Fruit fly (Drosophila melanogaster): Measurements from ENCODE around the gene CG13458.

The CG13458 gene

dm6 chr3L:15097878-15098520, 15.4 kb upstream of the CG13458 start, which contains the start of gene Ctps (continued):
- peak; percentile 28; the same call in 1 of the 2 replicates for TF ChIP-seq unc-4 (GFP tag; IDR thresholded peaks at IDR 0.05; ENCODE audit: partially characterized antibody)
- TF ChIP-seq mld (GFP tag; IDR thresholded peaks at IDR 0.05; ENCODE audit: partially characterized antibody): no peak
- TF ChIP-seq MESR4 (GFP tag; optimal IDR thresholded peaks at IDR 0.05): peak; percentile 65
- no peak for TF ChIP-seq ERR (GFP tag; optimal IDR thresholded peaks at IDR 0.05)
- TF ChIP-seq CG8290 (GFP tag; optimal IDR thresholded peaks at IDR 0.05): no peak
- TF ChIP-seq CG8290 (tag; optimal IDR thresholded peaks at IDR 0.05): peak in 1 of 2 experiments; percentile 61
- TF ChIP-seq CG31441 (GFP tag; IDR thresholded peaks at IDR 0.05): no peak
- TF ChIP-seq ind (GFP tag; optimal IDR thresholded peaks at IDR 0.05): no peak
- TF ChIP-seq gce (GFP tag; IDR thresholded peaks at IDR 0.05): no peak
- peak; percentile 55 for TF ChIP-seq Max (GFP tag; optimal IDR thresholded peaks at IDR 0.05)
- peak; percentile 35 for TF ChIP-seq CG34376 (GFP tag; optimal IDR thresholded peaks at IDR 0.05)
- peak; percentile 24 for TF ChIP-seq CG13624 (GFP tag; optimal IDR thresholded peaks at IDR 0.05)
- TF ChIP-seq Sry-δ (GFP tag; optimal IDR thresholded peaks at IDR 0.05): peak; percentile 15
- no peak for TF ChIP-seq CG2712 (tag; optimal IDR thresholded peaks at IDR 0.05)
- no peak for TF ChIP-seq CG9727 (GFP tag; optimal IDR thresholded peaks at IDR 0.05)
- no peak for TF ChIP-seq repo (GFP tag; optimal IDR thresholded peaks at IDR 0.05)
- TF ChIP-seq CG18764 (GFP tag; optimal IDR thresholded peaks at IDR 0.05): no peak
- TF ChIP-seq ci (GFP tag; IDR thresholded peaks at IDR 0.05): no peak
- no peak for TF ChIP-seq CG10366 (GFP tag; IDR thresholded peaks at IDR 0.05)
- TF ChIP-seq caup (GFP tag; optimal IDR thresholded peaks at IDR 0.05; ENCODE audit: severe bottlenecking): peak; percentile 5
- TF ChIP-seq Gsc (GFP tag; IDR thresholded peaks at IDR 0.05): no peak
- TF ChIP-seq trem (tag; optimal IDR thresholded peaks at IDR 0.05): peak; percentile 13
- no peak for TF ChIP-seq CG10543 (GFP tag; optimal IDR thresholded peaks at IDR 0.05)
- TF ChIP-seq Rfx (GFP tag; IDR thresholded peaks at IDR 0.05): peak; percentile 33; the same call in 1 of the 2 replicates
- peak; percentile 90 for TF ChIP-seq E2f2 (GFP tag; IDR thresholded peaks at IDR 0.05)
- TF ChIP-seq Neu2 (GFP tag; optimal IDR thresholded peaks at IDR 0.05; ENCODE audit: borderline replicate concordance): no peak
- no peak for TF ChIP-seq CG7987 (GFP tag; optimal IDR thresholded peaks at IDR 0.05)
- TF ChIP-seq ftz-f1 (GFP tag; optimal IDR thresholded peaks at IDR 0.05): no peak
- TF ChIP-seq Deaf1 (tag; optimal IDR thresholded peaks at IDR 0.05): no peak
- TF ChIP-seq CG10959 (GFP tag; IDR thresholded peaks at IDR 0.05): no peak
- TF ChIP-seq gfzf (GFP tag; optimal IDR thresholded peaks at IDR 0.05): peak; percentile 82
- no peak for TF ChIP-seq zen (tag; optimal IDR thresholded peaks at IDR 0.05)
- TF ChIP-seq CG13296 (GFP tag; optimal IDR thresholded peaks at IDR 0.05): peak; percentile 35
- no peak for TF ChIP-seq Bgb (GFP tag; IDR thresholded peaks at IDR 0.05; ENCODE audit: partially characterized antibody)
- TF ChIP-seq fu2 (GFP tag; optimal IDR thresholded peaks at IDR 0.05): no peak
- TF ChIP-seq tio (GFP tag; optimal IDR thresholded peaks at IDR 0.05): no peak
- TF ChIP-seq Dp (GFP tag; optimal IDR thresholded peaks at IDR 0.05): peak; percentile 86
- peak; percentile 31 for TF ChIP-seq CG3995 (GFP tag; optimal IDR thresholded peaks at IDR 0.05)
- TF ChIP-seq CG12659 (GFP tag; optimal IDR thresholded peaks at IDR 0.05): peak; percentile 24
- no peak for TF ChIP-seq zf30C (GFP tag; optimal IDR thresholded peaks at IDR 0.05)
- TF ChIP-seq Ets97D (GFP tag; optimal IDR thresholded peaks at IDR 0.05): peak; percentile 62
- 0 out of 3 replicates have a peak, but pooled peaks have one; percentile 7 for TF ChIP-seq z (GFP tag; IDR thresholded peaks at IDR 0.05)
- no peak for TF ChIP-seq CG12942 (GFP tag; optimal IDR thresholded peaks at IDR 0.05)
- no peak for TF ChIP-seq CG34224 (GFP tag; IDR thresholded peaks at IDR 0.05; ENCODE audit: partially characterized antibody)
- no peak for TF ChIP-seq CG42726 (GFP tag; IDR thresholded peaks at IDR 0.05; ENCODE audit: partially characterized antibody)
- TF ChIP-seq HHEX (GFP tag; optimal IDR thresholded peaks at IDR 0.05): peak; percentile 4
- 0 out of 2 replicates have a peak, but pooled peaks have one; percentile 12 for TF ChIP-seq Xrp1 (GFP tag; IDR thresholded peaks at IDR 0.05)
- TF ChIP-seq Mes4 (GFP tag; optimal IDR thresholded peaks at IDR 0.05): no peak
- TF ChIP-seq Ptx1 (GFP tag; IDR thresholded peaks at IDR 0.05): no peak
- no peak for TF ChIP-seq CG9215 (GFP tag; IDR thresholded peaks at IDR 0.05)

Measured in whole organism, embryonic.